Worm (Caenorhabditis elegans) whole organism, L4 larva: ENCODE measurements around the gene srdh-1.

Source experiments
- R02D3.7 ChIP-seq: fragments of 150-350 bp; sonication (generic microtip); optimal IDR thresholded peaks from 3 replicates; lab custom pipeline; 2014; ENCODE audit warnings: missing biosample characterization, missing genetic modification characterization
- T26A8.4 ChIP-seq: fragments of 200-800 bp; sonication (Bioruptor generic); IDR thresholded peaks from 2 replicates; pipeline ENCODE4 v1.3.6; 2022; ENCODE audit warnings: missing genetic modification characterization, missing compliant biosample characterization
- Y48G9A.11 ChIP-seq: fragments of 200-800 bp; sonication (Bioruptor generic); IDR thresholded peaks from 2 replicates; pipeline ENCODE4 v1.3.6; 2022; ENCODE audit warnings: missing genetic modification reagents, missing genetic modification characterization, missing compliant biosample characterization
- Y75B8A.6 ChIP-seq: fragments of 200-800 bp; sonication (Bioruptor generic); IDR thresholded peaks from 2 replicates; pipeline ENCODE4 v1.3.6; 2022; ENCODE audit warnings: missing genetic modification reagents, missing genetic modification characterization, missing compliant biosample characterization
- ZK546.5 ChIP-seq, 2 experiments: sonication (generic microtip); optimal IDR thresholded peaks; 2 replicates each; lab custom pipeline; 2017; ENCODE audit warnings: missing biosample characterization in 2 of 2, missing genetic modification characterization in 2 of 2
- aha-1 ChIP-seq: fragments of 150-350 bp; peaks from one replicate; lab custom pipeline; 2014; ENCODE audit warnings: missing biosample characterization, missing genetic modification characterization
- aly-2 ChIP-seq: sonication (generic microtip); optimal IDR thresholded peaks from 2 replicates; lab custom pipeline; 2018; ENCODE audit warnings: missing biosample characterization, missing genetic modification characterization
- ceh-20 ChIP-seq: fragments of 200-800 bp; sonication (Bioruptor generic); IDR thresholded peaks from 2 replicates; pipeline ENCODE4 v1.3.6; 2022; ENCODE audit warnings: missing genetic modification reagents, missing genetic modification characterization, missing compliant biosample characterization
- ceh-28 ChIP-seq: fragments of 150-350 bp; optimal IDR thresholded peaks from 2 replicates; lab custom pipeline; 2014; ENCODE audit warnings: missing biosample characterization, missing genetic modification reagents, missing genetic modification characterization
- ceh-32 ChIP-seq: sonication (generic microtip); optimal IDR thresholded peaks from 2 replicates; lab custom pipeline; 2016; ENCODE audit warnings: mild to moderate bottlenecking, missing genetic modification characterization, missing compliant biosample characterization; ENCODE audit not compliant: poor library complexity
- ces-1 ChIP-seq: fragments of 150-350 bp; sonication (generic microtip); optimal IDR thresholded peaks from 4 replicates; lab custom pipeline; 2014; ENCODE audit warnings: missing biosample characterization, missing genetic modification reagents, missing genetic modification characterization
- daf-12 ChIP-seq: fragments of 150-350 bp; optimal IDR thresholded peaks from 2 replicates; lab custom pipeline; 2014; ENCODE audit warnings: missing biosample characterization, missing genetic modification reagents, missing genetic modification characterization
- dmd-9 ChIP-seq: fragments of 200-800 bp; sonication (Bioruptor generic); IDR thresholded peaks from 2 replicates; pipeline ENCODE4 v1.3.6; 2022; ENCODE audit warnings: missing genetic modification reagents, missing genetic modification characterization, missing compliant biosample characterization
- dpl-1 ChIP-seq: fragments of 150-350 bp; optimal IDR thresholded peaks from 2 replicates; lab custom pipeline; 2014; ENCODE audit warnings: missing biosample characterization, missing genetic modification reagents, missing genetic modification characterization
- dve-1 ChIP-seq: sonication (generic microtip); optimal IDR thresholded peaks from 2 replicates; lab custom pipeline; 2017; ENCODE audit warnings: antibody characterized with exemption, mild to moderate bottlenecking, missing genetic modification characterization, missing compliant biosample characterization; ENCODE audit not compliant: insufficient read depth
- egl-27 ChIP-seq: sonication (generic microtip); optimal IDR thresholded peaks from 3 replicates; lab custom pipeline; 2017; ENCODE audit warnings: missing biosample characterization, missing genetic modification reagents, missing genetic modification characterization
- hlh-30 ChIP-seq: sonication (generic microtip); optimal IDR thresholded peaks from 2 replicates; lab custom pipeline; 2017; ENCODE audit warnings: antibody characterized with exemption, mild to moderate bottlenecking, missing genetic modification characterization, missing compliant biosample characterization; ENCODE audit not compliant: insufficient read depth
- lim-7 ChIP-seq: fragments of 200-800 bp; sonication (Bioruptor generic); IDR thresholded peaks from 2 replicates; pipeline ENCODE4 v1.3.6; 2022; ENCODE audit warnings: missing genetic modification characterization, missing compliant biosample characterization
- lin-13 ChIP-seq: fragments of 150-350 bp; optimal IDR thresholded peaks from 2 replicates; lab custom pipeline; 2014; ENCODE audit warnings: missing biosample characterization, missing genetic modification reagents, missing genetic modification characterization
- lin-38 ChIP-seq: fragments of 200-800 bp; sonication (Bioruptor generic); IDR thresholded peaks from 2 replicates; pipeline ENCODE4 v1.3.6; 2022; ENCODE audit warnings: missing genetic modification reagents, missing genetic modification characterization, missing compliant biosample characterization
- lsy-2 ChIP-seq, 2 experiments: fragments of 150-350 bp in 1 of 2; sonication (generic microtip) in 1 of 2; optimal IDR thresholded peaks; 2 replicates each; lab custom pipeline; 2014 to 2017; ENCODE audit warnings: missing biosample characterization in 2 of 2, missing genetic modification characterization in 2 of 2
- madf-9 ChIP-seq: fragments of 200-800 bp; sonication (Bioruptor generic); conservative IDR thresholded peaks from 2 replicates; pipeline ENCODE4 v1.3.6; 2022; ENCODE audit warnings: missing genetic modification reagents, missing genetic modification characterization, missing compliant biosample characterization
- mdl-1 ChIP-seq, 2 experiments: fragments of 150-350 bp in 1 of 2; sonication (generic microtip) in 1 of 2; optimal IDR thresholded peaks; 2 replicates each; lab custom pipeline; 2014 to 2017; ENCODE audit warnings: missing biosample characterization in 2 of 2, missing genetic modification characterization in 2 of 2
- mep-1 ChIP-seq: fragments of 150-350 bp; sonication (generic microtip); optimal IDR thresholded peaks from 3 replicates; lab custom pipeline; 2014; ENCODE audit warnings: missing biosample characterization, missing genetic modification characterization
- mes-2 ChIP-seq: sonication (generic microtip); optimal IDR thresholded peaks from 2 replicates; lab custom pipeline; 2016; ENCODE audit warnings: missing genotype, mild to moderate bottlenecking, missing genetic modification characterization, missing compliant biosample characterization; ENCODE audit not compliant: poor library complexity, severe bottlenecking
- nhr-237 ChIP-seq: sonication (generic microtip); optimal IDR thresholded peaks from 2 replicates; lab custom pipeline; 2017; ENCODE audit warnings: missing biosample characterization, missing genetic modification characterization
- nhr-48 ChIP-seq: sonication (generic microtip); optimal IDR thresholded peaks from 2 replicates; lab custom pipeline; 2016; ENCODE audit warnings: mild to moderate bottlenecking, missing genetic modification characterization, missing compliant biosample characterization
- nhr-6 ChIP-seq: fragments of 150-350 bp; optimal IDR thresholded peaks from 2 replicates; lab custom pipeline; 2014; ENCODE audit warnings: missing biosample characterization, missing genetic modification characterization
- nhr-77 ChIP-seq: fragments of 150-350 bp; optimal IDR thresholded peaks from 2 replicates; lab custom pipeline; 2014; ENCODE audit warnings: missing biosample characterization, missing genetic modification characterization
- pha-4 ChIP-seq, 2 experiments: fragments of 150-350 bp in 1 of 2; fragments of 200-800 bp in 1 of 2; sonication (Bioruptor generic) in 1 of 2; IDR thresholded peaks in 1 of 2; optimal IDR thresholded peaks in 1 of 2; 2 replicates each; pipeline versions ENCODE4 v1.3.6 to Lab custom; 2014 to 2022; ENCODE audit warnings: missing genetic modification characterization in 2 of 2, missing genetic modification reagents in 2 of 2, missing biosample characterization in 1 of 2, missing compliant biosample characterization in 1 of 2
- rbr-2 ChIP-seq: sonication (generic microtip); optimal IDR thresholded peaks from 2 replicates; lab custom pipeline; 2016; ENCODE audit warnings: missing genotype, missing genetic modification characterization, missing compliant biosample characterization
- sdz-12 ChIP-seq: fragments of 200-800 bp; sonication (Bioruptor generic); optimal IDR thresholded peaks from 2 replicates; lab custom pipeline; 2018; ENCODE audit warnings: mild to moderate bottlenecking, missing genetic modification characterization, missing compliant biosample characterization
- unc-39 ChIP-seq: sonication (generic microtip); optimal IDR thresholded peaks from 2 replicates; lab custom pipeline; 2017; ENCODE audit warnings: missing biosample characterization, missing genetic modification characterization
- unc-62 ChIP-seq, 3 experiments: fragments of 150-350 bp in 1 of 3; sonication (generic microtip); optimal IDR thresholded peaks in 2 of 3; peaks in 1 of 3; 1 replicate in 1 of 3; 2 replicates in 2 of 3; lab custom pipeline; 2014 to 2017; ENCODE audit warnings: missing biosample characterization in 3 of 3, missing genetic modification characterization in 3 of 3, missing genetic modification reagents in 3 of 3, missing genotype in 1 of 3
- vab-7 ChIP-seq: fragments of 200-800 bp; sonication (Bioruptor generic); IDR thresholded peaks from 2 replicates; pipeline ENCODE4 v1.3.6; 2022; ENCODE audit warnings: missing genetic modification reagents, missing genetic modification characterization, missing compliant biosample characterization
- ztf-7 ChIP-seq: fragments of 150-350 bp; optimal IDR thresholded peaks from 2 replicates; lab custom pipeline; 2014; ENCODE audit warnings: missing biosample characterization, missing genetic modification characterization

Gene srdh-1

DNA sequence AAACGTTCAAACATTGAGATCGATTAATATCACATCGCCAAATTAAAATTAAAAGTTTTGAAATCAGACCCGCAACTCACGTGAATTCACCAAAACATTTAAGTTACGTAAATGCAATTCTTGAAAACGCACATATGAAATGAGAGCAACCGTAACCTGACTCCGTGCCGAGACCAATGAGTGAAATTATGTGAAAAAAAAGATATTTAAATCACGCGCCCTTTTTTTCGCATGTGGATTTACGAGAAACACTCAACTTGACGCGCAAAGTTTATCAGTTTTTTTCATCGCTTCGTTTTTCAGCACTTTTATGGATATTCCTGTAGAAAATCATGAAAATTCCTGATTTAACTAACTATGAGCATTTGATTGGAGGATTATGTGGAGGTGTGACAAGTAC lies 11.6 kb downstream of the srdh-1 start, which contains the start of the genes gei-14 and slc-25A32 (continued):
- TF ChIP-seq pha-4 (GFP tag; IDR thresholded peaks at IDR 0.05; lab: Robert Waterston, UW) (no peak), pha-4 (tag; optimal IDR thresholded peaks at IDR 0.05; lab: Kevin White, UChicago) (peak; percentile 12), lin-38 (GFP tag; lab: Robert Waterston, UW) (peak; percentile 57), egl-27 (tag; lab: Kevin White, UChicago) (no peak), R02D3.7 (peak; percentile 84), vab-7 (GFP tag; lab: Robert Waterston, UW) (no peak), ceh-32 (tag; lab: Kevin White, UChicago) (no peak), hlh-30 (tag; lab: Kevin White, UChicago) (peak; percentile 52), nhr-6 (peak; percentile 0), mes-2 (tag; lab: Kevin White, UChicago) (peak; percentile 54), nhr-77 (tag; lab: Kevin White, UChicago) (no peak), lin-13 (GFP tag; lab: Kevin White, UChicago) (peak; percentile 45), unc-62 (GFP tag; optimal IDR thresholded peaks at IDR 0.05 in 1 of 2; lab: Kevin White, UChicago) (no peak), unc-62 (tag; optimal IDR thresholded peaks at IDR 0.05; lab: Kevin White, UChicago) (no peak), ceh-20 (GFP tag; lab: Robert Waterston, UW) (no peak), nhr-48 (no peak)
- TF ChIP-seq, all 104 proteins: peak for 11

DNA sequence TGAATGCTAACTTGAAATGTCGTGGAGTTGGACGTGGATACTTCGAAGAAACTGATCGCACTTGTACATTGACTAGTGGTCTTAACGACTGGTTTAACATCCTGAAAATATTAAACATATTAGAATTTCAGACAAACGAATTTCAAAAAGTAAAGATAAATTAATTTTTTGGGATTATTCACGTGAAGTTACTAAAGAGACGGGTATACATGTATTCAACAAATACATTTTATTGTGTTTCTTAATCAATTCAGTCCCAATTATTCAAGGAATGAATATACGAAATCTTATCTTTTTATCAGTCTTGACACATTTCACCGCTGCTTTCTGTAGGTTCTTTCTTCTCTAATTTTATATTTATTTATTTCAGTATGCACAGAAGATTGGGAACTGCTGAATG lies 14.0 kb downstream of the srdh-1 start, which contains the start of the genes mrpl-10 and clec-142:
Gene mrpl-10 (minus strand): TSS at position 101 of the 400 bp plus-strand sequence.
Gene clec-142 (plus strand): TSS at position 264 of the 400 bp plus-strand sequence.
- TF ChIP-seq aly-2 (tag; lab: Kevin White, UChicago) = no peak
- no peak for TF ChIP-seq mdl-1 (tag; optimal IDR thresholded peaks at IDR 0.05; lab: Kevin White, UChicago)

DNA sequence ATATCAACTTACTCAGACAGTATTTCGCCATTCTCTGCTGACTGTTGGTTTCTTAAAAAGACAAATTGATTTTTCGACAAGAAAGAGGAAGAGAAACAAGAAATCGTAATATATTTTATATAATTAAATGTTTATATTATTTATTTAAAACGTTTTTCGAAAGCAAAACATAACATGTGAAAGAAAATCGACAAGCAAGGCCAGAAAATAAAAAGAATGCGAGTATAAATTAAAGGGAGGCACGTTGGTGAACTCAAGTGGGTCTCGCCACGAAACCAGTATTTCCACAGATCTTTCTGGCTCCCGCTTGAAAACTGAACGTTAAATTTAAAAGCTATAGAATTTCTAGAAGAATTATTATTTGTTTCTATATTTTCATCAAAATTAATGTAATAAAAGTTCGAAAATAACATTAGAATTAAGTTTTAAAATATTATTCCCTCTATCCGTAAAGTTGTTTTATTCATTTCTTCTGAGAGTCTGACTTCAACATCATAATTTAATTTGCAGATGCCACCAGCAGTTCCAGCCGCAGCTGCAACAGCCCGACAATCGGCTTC lies 18.8 kb downstream of the srdh-1 start, which contains the start of the genes nst-1 and cct-4:
Gene nst-1 (minus strand): TSS at position 51 of the 560 bp plus-strand sequence.
Gene cct-4 (plus strand): TSS at position 510 of the 560 bp plus-strand sequence.
- TF ChIP-seq dpl-1 (GFP tag; lab: Kevin White, UChicago) (peak; percentile 51), T26A8.4 (GFP tag; lab: Robert Waterston, UW) (no peak), aha-1 (peak; percentile 37), dmd-9 (GFP tag; lab: Robert Waterston, UW) (no peak), ceh-28 (tag; lab: Kevin White, UChicago) (no peak), ces-1 (GFP tag; lab: Kevin White, UChicago) (no peak), lsy-2 (tag; optimal IDR thresholded peaks at IDR 0.05; lab: Kevin White, UChicago) (peak in 1 of 2 experiments; percentile 62), ZK546.5 (tag; optimal IDR thresholded peaks at IDR 0.05; lab: Kevin White, UChicago) (no peak), nhr-77 (tag; lab: Kevin White, UChicago) (no peak), mep-1 (tag; lab: Kevin White, UChicago) (peak; percentile 35), nhr-48 (no peak), daf-12 (tag; lab: Kevin White, UChicago) (no peak), mes-2 (tag; lab: Kevin White, UChicago) (peak; percentile 49), madf-9 (no peak), nhr-237 (tag; lab: Kevin White, UChicago) (no peak), sdz-12 (GFP tag; lab: Kevin White, UChicago) (no peak), unc-62 (GFP tag; optimal IDR thresholded peaks at IDR 0.05 in 1 of 2; lab: Kevin White, UChicago) (peak in 1 of 2 experiments; percentile 50), unc-62 (tag; optimal IDR thresholded peaks at IDR 0.05; lab: Kevin White, UChicago) (no peak), ztf-7 (tag; lab: Kevin White, UChicago) (no peak), lin-13 (GFP tag; lab: Kevin White, UChicago) (no peak), lim-7 (GFP tag; lab: Robert Waterston, UW) (no peak), rbr-2 (tag; lab: Kevin White, UChicago) (no peak), R02D3.7 (no peak), dve-1 (peak; percentile 13), unc-39 (tag; lab: Kevin White, UChicago) (no peak), Y48G9A.11 (GFP tag; lab: Robert Waterston, UW) (no peak), Y75B8A.6 (GFP tag; lab: Robert Waterston, UW) (no peak), pha-4 (GFP tag; IDR thresholded peaks at IDR 0.05; lab: Robert Waterston, UW) (no peak), pha-4 (tag; optimal IDR thresholded peaks at IDR 0.05; lab: Kevin White, UChicago) (no peak), ceh-32 (tag; lab: Kevin White, UChicago) (no peak)
- TF ChIP-seq, all 104 proteins: peak for 7
